Fruit fly (Drosophila melanogaster): ENCODE results near the gene CG14658.
A peak's percentile ranks its signal among the peaks of the same experiment; 100 is the strongest.

CG14658 gene

DNA sequence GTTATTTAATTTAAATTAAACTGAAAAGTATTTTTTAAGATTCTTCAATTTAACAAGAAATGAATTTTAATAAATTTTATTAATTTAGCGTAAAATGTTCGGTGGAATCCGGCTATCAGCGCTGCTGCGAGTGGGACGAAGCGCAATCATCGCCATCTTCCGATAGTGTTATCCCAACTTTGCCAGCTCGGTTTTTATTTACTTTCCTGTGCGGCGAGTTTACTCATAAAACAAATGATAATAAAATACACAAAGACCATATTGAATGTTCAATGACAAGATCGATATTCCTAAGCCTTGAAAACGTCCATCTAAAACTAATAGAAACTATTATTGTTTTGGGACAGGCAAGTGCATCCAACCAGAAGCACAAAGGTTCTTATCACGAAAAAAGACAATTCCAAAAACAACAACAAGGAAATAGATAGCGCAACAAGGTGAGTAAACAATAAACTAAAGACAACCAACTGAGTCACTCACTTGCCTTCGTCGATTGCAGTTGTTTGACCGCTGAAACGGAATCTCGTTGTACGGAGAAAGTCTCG, 17.1 kb downstream of the CG14658 start (continued):
- peak; percentile 12 for TF ChIP-seq CG7271 (tag; optimal IDR thresholded peaks at IDR 0.05)
- TF ChIP-seq Atf3 (GFP tag; optimal IDR thresholded peaks at IDR 0.05): no peak
- peak; percentile 1 for TF ChIP-seq cato (GFP tag; optimal IDR thresholded peaks at IDR 0.05; ENCODE audit: borderline replicate concordance)
- peak; percentile 76 for TF ChIP-seq gcm (GFP tag; optimal IDR thresholded peaks at IDR 0.05)
- peak; percentile 67; the same call in 2 of the 3 replicates for TF ChIP-seq ken (GFP tag; IDR thresholded peaks at IDR 0.05)
- TF ChIP-seq sqz (GFP tag; optimal IDR thresholded peaks at IDR 0.05): no peak
- TF ChIP-seq cg (GFP tag; optimal IDR thresholded peaks at IDR 0.05): no peak
- TF ChIP-seq CG10321 (GFP tag; IDR thresholded peaks at IDR 0.05): 0 out of 2 replicates have a peak, but pooled peaks have one; percentile 34
- TF ChIP-seq fd3F (GFP tag; optimal IDR thresholded peaks at IDR 0.05): peak; percentile 44
- TF ChIP-seq eve (GFP tag; optimal IDR thresholded peaks at IDR 0.05): no peak
- peak; percentile 49 for TF ChIP-seq CG10979 (tag; optimal IDR thresholded peaks at IDR 0.05)
- no peak for TF ChIP-seq ham (GFP tag; IDR thresholded peaks at IDR 0.05)
- no peak for TF ChIP-seq Dp (GFP tag; optimal IDR thresholded peaks at IDR 0.05)
- peak; percentile 55 for TF ChIP-seq Hr3 (GFP tag; optimal IDR thresholded peaks at IDR 0.05)
- TF ChIP-seq Med (GFP tag): peak; percentile 89
- no peak for TF ChIP-seq CG17612 (GFP tag; IDR thresholded peaks at IDR 0.05)
- no peak for TF ChIP-seq CkIIα-i1 (GFP tag; IDR thresholded peaks at IDR 0.05)
- peak; percentile 69 for TF ChIP-seq sob (GFP tag; IDR thresholded peaks at IDR 0.05)
- peak; percentile 51; the same call in 1 of the 3 replicates for TF ChIP-seq CG7963 (GFP tag; IDR thresholded peaks at IDR 0.05; ENCODE audit: partially characterized antibody)
- TF ChIP-seq CG31365 (tag; optimal IDR thresholded peaks at IDR 0.05): peak; percentile 50
- TF ChIP-seq lola (GFP tag; optimal IDR thresholded peaks at IDR 0.05): peak in 1 of 3 experiments; percentile 75
- peak; percentile 50 for TF ChIP-seq CoRest (tag; optimal IDR thresholded peaks at IDR 0.05)
- TF ChIP-seq Tbp (GFP tag; optimal IDR thresholded peaks at IDR 0.05): no peak
- TF ChIP-seq zen (tag; optimal IDR thresholded peaks at IDR 0.05): peak; percentile 58
- peak; percentile 19; the same call in 1 of the 2 replicates for TF ChIP-seq peb (GFP tag; IDR thresholded peaks at IDR 0.05)
- TF ChIP-seq ap (GFP tag; IDR thresholded peaks at IDR 0.05): 0 out of 2 replicates have a peak, but pooled peaks have one; percentile 20
- TF ChIP-seq Jarid2 (GFP tag; optimal IDR thresholded peaks at IDR 0.05): no peak
- TF ChIP-seq CG6813 (GFP tag; optimal IDR thresholded peaks at IDR 0.05): peak; percentile 87
- TF ChIP-seq CG7786 (GFP tag; optimal IDR thresholded peaks at IDR 0.05): peak; percentile 17
- peak; percentile 67 for TF ChIP-seq CG32532 (GFP tag; IDR thresholded peaks at IDR 0.05)
- TF ChIP-seq CG15601 (tag; optimal IDR thresholded peaks at IDR 0.05): peak; percentile 91
- no peak for TF ChIP-seq pb (GFP tag; optimal IDR thresholded peaks at IDR 0.05)
- TF ChIP-seq CG11456 (GFP tag; IDR thresholded peaks at IDR 0.05): peak; percentile 82
- no peak for TF ChIP-seq Dek (tag; optimal IDR thresholded peaks at IDR 0.05)
- TF ChIP-seq Aef1 (GFP tag; IDR thresholded peaks at IDR 0.05): peak; percentile 67; the same call in 2 of the 3 replicates
- TF ChIP-seq Xbp1 (GFP tag; optimal IDR thresholded peaks at IDR 0.05): peak; percentile 1
- TF ChIP-seq CG9727 (GFP tag; optimal IDR thresholded peaks at IDR 0.05): peak; percentile 67
- TF ChIP-seq chif (GFP tag; optimal IDR thresholded peaks at IDR 0.05): no peak
- TF ChIP-seq Ravus (GFP tag; IDR thresholded peaks at IDR 0.05): no peak
- TF ChIP-seq BtbVII (GFP tag; optimal IDR thresholded peaks at IDR 0.05): peak; percentile 77
- TF ChIP-seq gce (GFP tag; IDR thresholded peaks at IDR 0.05): peak; percentile 68; the same call in 1 of the 3 replicates
- TF ChIP-seq onecut (GFP tag; IDR thresholded peaks at IDR 0.05): peak; percentile 74
- TF ChIP-seq crc (GFP tag; optimal IDR thresholded peaks at IDR 0.05): no peak
- TF ChIP-seq pho (GFP tag; optimal IDR thresholded peaks at IDR 0.05): peak; percentile 1
- TF ChIP-seq zen2 (GFP tag; IDR thresholded peaks at IDR 0.05; ENCODE audit: partially characterized antibody): no peak
- TF ChIP-seq CG1832 (GFP tag; optimal IDR thresholded peaks at IDR 0.05): no peak
- peak; percentile 39 for TF ChIP-seq maf-S (GFP tag; optimal IDR thresholded peaks at IDR 0.05)
- TF ChIP-seq GATAe (GFP tag; conservative IDR thresholded peaks at IDR 0.05): peak; percentile 51; the same call in 1 of the 2 replicates
- peak; percentile 46 for TF ChIP-seq CG30431 (GFP tag; optimal IDR thresholded peaks at IDR 0.05)
- TF ChIP-seq Doc2 (GFP tag; IDR thresholded peaks at IDR 0.05): no peak

All from whole organism, embryonic.